Fruit fly (Drosophila melanogaster) whole organism, embryonic: ENCODE measurements around the gene CG9044.
A peak's percentile ranks its signal among the peaks of the same experiment; 100 is the strongest.

ENCODE experiments used
- Aef1 ChIP-seq: fragments of 200-800 bp; sonication (Bioruptor generic); IDR thresholded peaks from 3 replicates; pipeline ENCODE4 v1.3.6; 2022; ENCODE audit warnings: missing biosample characterization, missing genetic modification characterization
- B-H2 ChIP-seq: fragments of 200-800 bp; sonication (Bioruptor generic); optimal IDR thresholded peaks from 2 replicates; lab custom pipeline; 2018; ENCODE audit warnings: missing biosample characterization, mild to moderate bottlenecking, missing genetic modification characterization
- Bdp1 ChIP-seq: fragments of 200-800 bp; sonication (Bioruptor generic); optimal IDR thresholded peaks from 3 replicates; lab custom pipeline; 2016; ENCODE audit warnings: missing biosample characterization, missing genetic modification characterization
- BtbVII ChIP-seq: fragments of 200-800 bp; sonication (Bioruptor generic); optimal IDR thresholded peaks from 3 replicates; lab custom pipeline; 2017; ENCODE audit warnings: missing biosample characterization, mild to moderate bottlenecking, missing genetic modification characterization
- CG10274 ChIP-seq: fragments of 200-800 bp; sonication (Bioruptor generic); optimal IDR thresholded peaks from 3 replicates; lab custom pipeline; 2017; ENCODE audit warnings: missing biosample characterization, mild to moderate bottlenecking, missing genetic modification characterization
- CG10321 ChIP-seq: fragments of 200-800 bp; sonication (Bioruptor generic); IDR thresholded peaks from 2 replicates; pipeline ENCODE4 v1.3.6; 2022; ENCODE audit warnings: missing biosample characterization, missing genetic modification characterization
- CG10462 ChIP-seq: fragments of 200-800 bp; sonication (Bioruptor generic); optimal IDR thresholded peaks from 2 replicates; lab custom pipeline; 2016; ENCODE audit warnings: missing biosample characterization, missing genetic modification characterization
- CG12299 ChIP-seq: fragments of 200-800 bp; sonication (Bioruptor generic); optimal IDR thresholded peaks from 2 replicates; lab custom pipeline; 2018; ENCODE audit warnings: missing biosample characterization, mild to moderate bottlenecking, missing genetic modification characterization
- CG12769 ChIP-seq: fragments of 200-800 bp; sonication (Bioruptor generic); optimal IDR thresholded peaks from 2 replicates; lab custom pipeline; 2019; ENCODE audit warnings: missing biosample characterization, mild to moderate bottlenecking, missing genetic modification characterization, moderate library complexity
- CG14050 ChIP-seq: fragments of 200-800 bp; sonication (Bioruptor generic); IDR thresholded peaks from 3 replicates; pipeline ENCODE4 v1.3.6; 2022; ENCODE audit warnings: missing biosample characterization, missing genetic modification characterization
- CG1647 ChIP-seq: fragments of 200-800 bp; sonication (Bioruptor generic); optimal IDR thresholded peaks from 3 replicates; lab custom pipeline; 2016; ENCODE audit warnings: missing biosample characterization, missing genetic modification characterization
- CG17359 ChIP-seq: fragments of 200-800 bp; sonication (Bioruptor generic); optimal IDR thresholded peaks from 3 replicates; lab custom pipeline; 2018; ENCODE audit warnings: missing biosample characterization, mild to moderate bottlenecking, missing genetic modification characterization, moderate library complexity
- CG2712 ChIP-seq: fragments of 200-800 bp; optimal IDR thresholded peaks from 3 replicates; lab custom pipeline; 2019; ENCODE audit warnings: missing biosample characterization, mild to moderate bottlenecking, missing genetic modification characterization, moderate library complexity
- CG2875 ChIP-seq: fragments of 200-800 bp; sonication (Bioruptor generic); optimal IDR thresholded peaks from 2 replicates; lab custom pipeline; 2017; ENCODE audit warnings: missing biosample characterization, mild to moderate bottlenecking, missing genetic modification characterization, missing genetic modification reagents
- CG3281 ChIP-seq: fragments of 200-800 bp; sonication (Bioruptor generic); optimal IDR thresholded peaks from 3 replicates; lab custom pipeline; 2017; ENCODE audit warnings: missing biosample characterization, mild to moderate bottlenecking, missing genetic modification characterization
- CG3838 ChIP-seq: fragments of 200-800 bp; sonication (Bioruptor generic); optimal IDR thresholded peaks from 3 replicates; lab custom pipeline; 2016; ENCODE audit warnings: missing biosample characterization, missing genetic modification characterization
- CG4282 ChIP-seq: fragments of 200-800 bp; sonication (Bioruptor generic); optimal IDR thresholded peaks from 2 replicates; lab custom pipeline; 2016; ENCODE audit warnings: missing biosample characterization, missing genetic modification characterization
- CG4328 ChIP-seq: fragments of 200-800 bp; sonication (Bioruptor generic); optimal IDR thresholded peaks from 3 replicates; lab custom pipeline; 2017; ENCODE audit warnings: missing biosample characterization, missing genetic modification reagents, missing genetic modification characterization
- CG4730 ChIP-seq: fragments of 200-800 bp; sonication (Bioruptor generic); IDR thresholded peaks from 2 replicates; pipeline ENCODE4 v1.3.6; 2022; ENCODE audit warnings: missing biosample characterization, missing genetic modification characterization
- CG4820 ChIP-seq: fragments of 200-800 bp; sonication (Bioruptor generic); optimal IDR thresholded peaks from 3 replicates; lab custom pipeline; 2016; ENCODE audit warnings: missing biosample characterization, missing genetic modification characterization
- CG5245 ChIP-seq: fragments of 200-800 bp; sonication (Bioruptor generic); optimal IDR thresholded peaks from 3 replicates; lab custom pipeline; 2016; ENCODE audit warnings: missing biosample characterization, missing genetic modification characterization
- Chrac-16 ChIP-seq: fragments of 200-800 bp; sonication (Bioruptor generic); optimal IDR thresholded peaks from 3 replicates; lab custom pipeline; 2016; ENCODE audit warnings: missing biosample characterization, missing genetic modification characterization
- CrebB ChIP-seq: fragments of 200-800 bp; sonication (Bioruptor generic); optimal IDR thresholded peaks from 3 replicates; lab custom pipeline; 2018; ENCODE audit warnings: missing biosample characterization, mild to moderate bottlenecking, missing genetic modification characterization
- D19A ChIP-seq: fragments of 200-800 bp; optimal IDR thresholded peaks from 3 replicates; lab custom pipeline; 2019; ENCODE audit warnings: missing biosample characterization, mild to moderate bottlenecking, missing genetic modification characterization, moderate library complexity
- H2.0 ChIP-seq: fragments of 200-800 bp; sonication (Bioruptor generic); IDR thresholded peaks from 2 replicates; pipeline ENCODE4 v1.3.6; 2022; ENCODE audit warnings: missing biosample characterization, missing genetic modification characterization
- HHEX ChIP-seq: fragments of 200-800 bp; sonication (Bioruptor generic); optimal IDR thresholded peaks from 3 replicates; lab custom pipeline; 2017; ENCODE audit warnings: missing biosample characterization, mild to moderate bottlenecking, missing genetic modification characterization, missing genetic modification reagents
- HLH4C ChIP-seq: fragments of 200-800 bp; sonication (Bioruptor generic); IDR thresholded peaks from 3 replicates; pipeline ENCODE4 v1.3.6; 2022; ENCODE audit warnings: missing biosample characterization, missing genetic modification characterization; ENCODE audit not compliant: partially characterized antibody
- HmgZ ChIP-seq: fragments of 200-800 bp; sonication (Bioruptor generic); optimal IDR thresholded peaks from 2 replicates; lab custom pipeline; 2018; ENCODE audit warnings: missing biosample characterization, mild to moderate bottlenecking, missing genetic modification characterization
- Hr51 ChIP-seq, 2 experiments: fragments of 200-800 bp; sonication (Bioruptor generic); optimal IDR thresholded peaks; 2 replicates in 1 of 2; 3 replicates in 1 of 2; lab custom pipeline; 2016 to 2018; ENCODE audit warnings: missing biosample characterization in 2 of 2, missing genetic modification characterization in 2 of 2, mild to moderate bottlenecking in 1 of 2, moderate library complexity in 1 of 2
- Meics ChIP-seq: fragments of 200-800 bp; sonication (Bioruptor generic); optimal IDR thresholded peaks from 2 replicates; lab custom pipeline; 2017; ENCODE audit warnings: missing biosample characterization, mild to moderate bottlenecking, missing genetic modification characterization
- NFAT ChIP-seq: fragments of 200-800 bp; sonication (Bioruptor generic); IDR thresholded peaks from 2 replicates; pipeline ENCODE4 v1.3.6; 2022; ENCODE audit warnings: missing biosample characterization, missing genetic modification characterization
- NK7.1 ChIP-seq: fragments of 200-800 bp; sonication (Bioruptor generic); optimal IDR thresholded peaks from 3 replicates; lab custom pipeline; 2016; ENCODE audit warnings: missing biosample characterization, missing genetic modification characterization
- Ssrp ChIP-seq: fragments of 200-800 bp; sonication (Bioruptor generic); optimal IDR thresholded peaks from 2 replicates; lab custom pipeline; 2018; ENCODE audit warnings: missing biosample characterization, mild to moderate bottlenecking, missing genetic modification characterization, moderate library complexity
- Vsx1 ChIP-seq: fragments of 200-800 bp; sonication (Bioruptor generic); optimal IDR thresholded peaks from 2 replicates; lab custom pipeline; 2017; ENCODE audit warnings: missing biosample characterization, mild to moderate bottlenecking, missing genetic modification characterization, missing genetic modification reagents
- YL-1 ChIP-seq: fragments of 200-800 bp; sonication (Bioruptor generic); optimal IDR thresholded peaks from 3 replicates; lab custom pipeline; 2017; ENCODE audit warnings: missing biosample characterization, mild to moderate bottlenecking, missing genetic modification characterization
- bbx ChIP-seq: fragments of 200-800 bp; sonication (Bioruptor generic); IDR thresholded peaks from 2 replicates; pipeline ENCODE4 v1.3.6; 2022; ENCODE audit warnings: missing biosample characterization, missing genetic modification characterization; ENCODE audit not compliant: partially characterized antibody
- crol ChIP-seq: fragments of 200-800 bp; sonication (Bioruptor generic); IDR thresholded peaks from 2 replicates; pipeline ENCODE4 v1.3.6; 2022; ENCODE audit warnings: missing biosample characterization, missing genetic modification characterization
- ems ChIP-seq: fragments of 200-800 bp; sonication (Bioruptor generic); optimal IDR thresholded peaks from 3 replicates; lab custom pipeline; 2016; ENCODE audit warnings: missing biosample characterization, missing genetic modification characterization
- en ChIP-seq: fragments of 200-800 bp; sonication (Bioruptor generic); optimal IDR thresholded peaks from 2 replicates; lab custom pipeline; 2016; ENCODE audit warnings: missing biosample characterization, missing genetic modification characterization
- hth ChIP-seq: fragments of >200 bp; optimal IDR thresholded peaks from 2 replicates; lab custom pipeline; 2017; ENCODE audit warnings: inconsistent platforms
- inv ChIP-seq: fragments of 200-800 bp; sonication (Bioruptor generic); IDR thresholded peaks from 2 replicates; pipeline ENCODE4 v1.3.6; 2022; ENCODE audit warnings: missing biosample characterization, missing genetic modification characterization; ENCODE audit not compliant: partially characterized antibody
- knrl ChIP-seq: fragments of 200-800 bp; sonication (Bioruptor generic); IDR thresholded peaks from 3 replicates; pipeline ENCODE4 v1.3.6; 2022; ENCODE audit warnings: missing biosample characterization, missing genetic modification characterization; ENCODE audit not compliant: partially characterized antibody
- nom ChIP-seq: fragments of 200-800 bp; sonication (Bioruptor generic); optimal IDR thresholded peaks from 2 replicates; lab custom pipeline; 2017; ENCODE audit warnings: missing biosample characterization, missing genetic modification characterization, mild to moderate bottlenecking, moderate library complexity, missing genetic modification reagents
- phol ChIP-seq: fragments of 200-800 bp; sonication (Bioruptor generic); optimal IDR thresholded peaks from 3 replicates; lab custom pipeline; 2018; ENCODE audit warnings: missing biosample characterization, mild to moderate bottlenecking, missing genetic modification characterization, moderate library complexity
- sens ChIP-seq: fragments of 200-800 bp; sonication (Bioruptor generic); peaks from one replicate; lab custom pipeline; 2016; ENCODE audit warnings: missing biosample characterization, missing genetic modification characterization
- sqz ChIP-seq: fragments of 200-800 bp; sonication (Bioruptor generic); optimal IDR thresholded peaks from 3 replicates; lab custom pipeline; 2018; ENCODE audit warnings: missing biosample characterization, mild to moderate bottlenecking, missing genetic modification characterization
- ssp ChIP-seq: fragments of 200-800 bp; sonication (Bioruptor generic); IDR thresholded peaks from 2 replicates; pipeline ENCODE4 v1.3.6; 2022; ENCODE audit warnings: missing biosample characterization, missing genetic modification characterization
- tll ChIP-seq, 2 experiments: fragments of 200-800 bp in 1 of 2; fragments of >200 bp in 1 of 2; sonication (Bioruptor generic) in 1 of 2; optimal IDR thresholded peaks; 2 replicates each; lab custom pipeline; 2017 to 2019; ENCODE audit warnings: missing biosample characterization in 2 of 2, missing genetic modification characterization in 2 of 2, mild to moderate bottlenecking in 1 of 2, moderate library complexity in 1 of 2

The CG9044 gene

DNA sequence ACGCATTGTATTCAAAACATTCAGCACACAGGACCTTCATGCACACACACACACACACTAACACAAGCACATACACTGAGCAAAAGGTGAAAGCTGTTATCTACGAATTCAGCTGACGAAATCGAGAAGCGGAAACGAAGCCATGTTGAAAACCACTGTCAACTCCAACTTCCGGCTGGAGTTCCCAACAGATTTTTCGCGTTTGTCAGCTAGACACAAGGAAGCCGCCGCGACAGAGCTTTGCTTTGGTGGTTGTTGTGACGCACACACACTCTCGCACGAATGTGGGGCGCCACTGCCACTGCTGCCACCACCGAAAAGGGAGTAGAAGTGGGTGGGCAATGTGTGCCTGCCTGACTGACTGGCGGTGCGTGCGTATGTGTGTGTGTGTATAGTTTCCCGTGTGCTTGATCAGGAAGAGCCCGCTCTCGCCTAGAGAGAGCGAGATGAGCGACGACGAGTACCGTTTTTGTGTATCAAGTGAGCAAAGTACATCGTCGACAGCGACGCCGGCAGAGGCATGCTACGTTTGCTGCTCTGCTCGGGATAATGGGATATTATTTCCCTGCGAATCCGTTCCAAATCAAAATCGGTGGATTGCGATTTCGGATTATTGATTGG lies 48.5 kb downstream of the CG9044 start (continued):
- TF ChIP-seq en (GFP tag; lab: Kevin White, UChicago): peak; percentile 13
- TF ChIP-seq B-H2: no peak
- TF ChIP-seq Meics: peak; percentile 63
- peak; percentile 34 for TF ChIP-seq D19A (tag; lab: Kevin White, UChicago)
- no peak for TF ChIP-seq CG3838 (GFP tag; lab: Kevin White, UChicago)
- TF ChIP-seq ssp (GFP tag; lab: Robert Waterston, UW): no peak
- TF ChIP-seq CG2875: peak; percentile 49
- peak; percentile 77 for TF ChIP-seq HHEX
- TF ChIP-seq CG10462 (GFP tag; lab: Kevin White, UChicago): no peak
- no peak for TF ChIP-seq CG4730 (GFP tag; lab: Robert Waterston, UW)
- no peak for TF ChIP-seq inv (GFP tag; lab: Robert Waterston, UW)

DNA sequence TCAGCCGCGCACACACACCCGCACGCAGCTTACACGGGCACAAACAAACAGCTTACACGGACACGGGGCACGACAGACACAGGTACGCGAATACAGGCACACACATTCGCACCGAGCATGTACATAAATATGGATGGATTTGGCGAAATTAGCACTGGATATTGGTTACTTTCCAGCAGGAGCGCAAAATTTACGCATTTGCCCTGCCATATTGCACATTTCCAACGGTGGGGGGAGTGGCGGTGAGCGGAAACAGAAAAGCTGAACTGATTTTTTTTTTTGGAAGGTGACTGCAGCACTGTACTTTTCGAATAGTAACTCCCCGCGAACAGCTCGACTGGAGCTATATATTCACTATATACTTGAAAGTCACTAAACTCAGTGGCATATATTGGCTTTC lies 49.1 kb downstream of the CG9044 start:
- no peak for TF ChIP-seq Hr51 (GFP tag; optimal IDR thresholded peaks at IDR 0.05; lab: Kevin White, UChicago)
- TF ChIP-seq sens (GFP tag; lab: Kevin White, UChicago): peak; percentile 63
- TF ChIP-seq sqz: peak; percentile 0
- TF ChIP-seq CG10321 (GFP tag; lab: Robert Waterston, UW): no peak
- no peak for TF ChIP-seq BtbVII (GFP tag; lab: Kevin White, UChicago)
- TF ChIP-seq crol (GFP tag; lab: Robert Waterston, UW): peak; percentile 58

- TF ChIP-seq Bdp1 (GFP tag; lab: Kevin White, UChicago): no peak
- TF ChIP-seq CG3281: peak; percentile 51
- TF ChIP-seq Aef1 (GFP tag; lab: Robert Waterston, UW): no peak
- TF ChIP-seq CG4328 (GFP tag; lab: Kevin White, UChicago): peak; percentile 36
- no peak for TF ChIP-seq CG14050 (GFP tag; lab: Robert Waterston, UW)
- no peak; the same call in 1 of the 2 replicates for TF ChIP-seq bbx (GFP tag; lab: Robert Waterston, UW)
- TF ChIP-seq CG2712 (tag; lab: Kevin White, UChicago): peak; percentile 24
- no peak for TF ChIP-seq CG17359 (tag; lab: Kevin White, UChicago)
- no peak for TF ChIP-seq Ssrp
- no peak for TF ChIP-seq NK7.1 (GFP tag; lab: Kevin White, UChicago)
- TF ChIP-seq hth (lab: Kevin White, UChicago): no peak
- TF ChIP-seq CG5245 (GFP tag; lab: Kevin White, UChicago): no peak
- TF ChIP-seq CG10274 (GFP tag; lab: Kevin White, UChicago): peak; percentile 65
- TF ChIP-seq CG12769 (tag; lab: Kevin White, UChicago): no peak
- TF ChIP-seq Chrac-16 (GFP tag; lab: Kevin White, UChicago): no peak
- TF ChIP-seq ems: no peak
- peak; percentile 56 for TF ChIP-seq NFAT (GFP tag; lab: Robert Waterston, UW)
- peak; percentile 65 for TF ChIP-seq YL-1 (GFP tag; lab: Kevin White, UChicago)
- no peak for TF ChIP-seq CG1647 (GFP tag; lab: Kevin White, UChicago)
- TF ChIP-seq tll (GFP tag; optimal IDR thresholded peaks at IDR 0.05; lab: Kevin White, UChicago): no peak
- peak; percentile 14 for TF ChIP-seq CrebB (tag; lab: Kevin White, UChicago)
- 0 out of 3 replicates have a peak, but pooled peaks have one; percentile 12 for TF ChIP-seq knrl (GFP tag; lab: Robert Waterston, UW)
- no peak for TF ChIP-seq CG4820 (GFP tag; lab: Kevin White, UChicago)
- no peak for TF ChIP-seq CG4282 (GFP tag; lab: Kevin White, UChicago)
- no peak for TF ChIP-seq HLH4C (GFP tag; lab: Robert Waterston, UW)
- TF ChIP-seq nom (GFP tag; lab: Kevin White, UChicago): peak; percentile 11
- TF ChIP-seq HmgZ (tag; lab: Kevin White, UChicago): peak; percentile 62
- TF ChIP-seq CG12299 (tag; lab: Kevin White, UChicago): no peak
- TF ChIP-seq phol (tag; lab: Kevin White, UChicago): peak; percentile 70
- TF ChIP-seq Vsx1 (GFP tag; lab: Kevin White, UChicago): peak; percentile 48
- TF ChIP-seq H2.0 (GFP tag; lab: Robert Waterston, UW): no peak
Measured at dm6 chr2L:5999247-5999646, 50.0 kb downstream of the CG9044 start, which contains the start of gene Kdm5. Gene Kdm5 (minus strand): TSS chr2L:5999501.
